Worm (Caenorhabditis elegans) whole organism, early embryonic: Measurements from ENCODE around the gene fshr-1.

Experiments
- B0310.2 ChIP-seq: sonication (generic microtip); optimal IDR thresholded peaks from 2 replicates; lab custom pipeline; 2016; ENCODE audit warnings: mild to moderate bottlenecking, missing genetic modification characterization, missing compliant biosample characterization
- F13C5.2 ChIP-seq: sonication (generic microtip); optimal IDR thresholded peaks from 2 replicates; lab custom pipeline; 2017; ENCODE audit warnings: mild to moderate bottlenecking, missing genetic modification characterization, inconsistent platforms, missing compliant biosample characterization
- aly-1 ChIP-seq: sonication (generic microtip); optimal IDR thresholded peaks from 2 replicates; lab custom pipeline; 2016; ENCODE audit warnings: missing genetic modification characterization, missing compliant biosample characterization
- ama-1 ChIP-seq: fragments of 150-350 bp; optimal IDR thresholded peaks from 2 replicates; lab custom pipeline; 2014
- ceh-13 ChIP-seq: fragments of 200-800 bp; sonication (Bioruptor generic); optimal IDR thresholded peaks from 2 replicates; lab custom pipeline; 2018; ENCODE audit warnings: mild to moderate bottlenecking, missing genetic modification characterization, missing compliant biosample characterization
- ceh-36 ChIP-seq: sonication (generic microtip); optimal IDR thresholded peaks from 2 replicates; lab custom pipeline; 2016; ENCODE audit warnings: missing genetic modification characterization, inconsistent platforms, missing compliant biosample characterization
- ets-7 ChIP-seq: sonication (generic microtip); optimal IDR thresholded peaks from 2 replicates; lab custom pipeline; 2016; ENCODE audit warnings: missing genotype, missing genetic modification characterization, missing compliant biosample characterization
- flt-1 ChIP-seq: fragments of 200-800 bp; sonication (Bioruptor generic); IDR thresholded peaks from 2 replicates; pipeline ENCODE4 v1.3.6; 2022; ENCODE audit warnings: missing genetic modification characterization, missing compliant biosample characterization
- hmbx-1 ChIP-seq: sonication (generic microtip); optimal IDR thresholded peaks from 2 replicates; lab custom pipeline; 2016; ENCODE audit warnings: mild to moderate bottlenecking, missing genetic modification characterization, missing compliant biosample characterization
- hmg-4 ChIP-seq: fragments of 200-800 bp; sonication (Bioruptor generic); optimal IDR thresholded peaks from 2 replicates; lab custom pipeline; 2018; ENCODE audit warnings: mild to moderate bottlenecking, missing genetic modification characterization, missing compliant biosample characterization
- hnd-1 ChIP-seq: sonication (generic microtip); optimal IDR thresholded peaks from 2 replicates; lab custom pipeline; 2016; ENCODE audit warnings: missing genetic modification characterization, missing compliant biosample characterization
- pes-1 ChIP-seq: fragments of 200-800 bp; sonication (Bioruptor generic); IDR thresholded peaks from 2 replicates; pipeline ENCODE4 v1.3.6; 2022; ENCODE audit warnings: missing genetic modification reagents, missing genetic modification characterization, missing compliant biosample characterization
- scrt-1 ChIP-seq: fragments of 200-800 bp; sonication (Bioruptor generic); IDR thresholded peaks from 2 replicates; pipeline ENCODE4 v1.3.6; 2022; ENCODE audit warnings: missing genetic modification characterization, missing compliant biosample characterization
- sea-1 ChIP-seq: fragments of 200-800 bp; sonication (Bioruptor generic); conservative IDR thresholded peaks from 2 replicates; pipeline ENCODE4 v1.3.6; 2022; ENCODE audit warnings: missing genetic modification characterization, missing compliant biosample characterization
- tbx-11 ChIP-seq: fragments of 200-800 bp; sonication (Bioruptor generic); IDR thresholded peaks from 2 replicates; pipeline ENCODE4 v1.3.6; 2022; ENCODE audit warnings: missing genetic modification characterization, missing compliant biosample characterization
- tbx-37 ChIP-seq: fragments of 200-800 bp; sonication (Bioruptor generic); conservative IDR thresholded peaks from 2 replicates; pipeline ENCODE4 v1.3.6; 2022; ENCODE audit warnings: missing genetic modification reagents, missing genetic modification characterization, missing compliant biosample characterization
- tra-4 ChIP-seq: sonication (generic microtip); optimal IDR thresholded peaks from 2 replicates; lab custom pipeline; 2017; ENCODE audit warnings: missing genetic modification characterization, missing compliant biosample characterization

The fshr-1 gene

DNA sequence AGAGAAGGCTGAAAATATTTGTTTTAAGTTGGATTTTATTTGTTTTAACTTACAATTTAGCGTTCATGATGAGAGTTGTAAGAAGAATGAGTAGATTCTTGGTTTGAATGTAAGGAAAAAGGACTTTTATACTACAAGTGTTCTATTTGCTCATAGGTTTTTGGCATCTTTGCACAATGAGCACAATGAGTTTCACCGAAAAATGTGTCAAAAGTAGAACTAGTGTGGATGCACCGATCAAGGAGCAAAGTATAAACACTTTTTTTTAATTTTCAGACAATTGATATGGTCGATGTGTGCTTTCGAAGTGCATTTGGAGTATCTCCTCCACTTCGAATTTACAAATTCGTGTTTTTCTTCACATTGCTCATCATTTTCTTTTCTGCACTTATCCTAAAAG lies 16.5 kb downstream of the fshr-1 start, which contains the start of gene fipr-11:
Gene fipr-11 (minus strand): TSS at position 101 of the 400 bp plus-strand sequence.
- TF ChIP-seq sea-1 (GFP tag; lab: Robert Waterston, UW) (no peak), hmg-4 (GFP tag; lab: Kevin White, UChicago) (no peak)

DNA sequence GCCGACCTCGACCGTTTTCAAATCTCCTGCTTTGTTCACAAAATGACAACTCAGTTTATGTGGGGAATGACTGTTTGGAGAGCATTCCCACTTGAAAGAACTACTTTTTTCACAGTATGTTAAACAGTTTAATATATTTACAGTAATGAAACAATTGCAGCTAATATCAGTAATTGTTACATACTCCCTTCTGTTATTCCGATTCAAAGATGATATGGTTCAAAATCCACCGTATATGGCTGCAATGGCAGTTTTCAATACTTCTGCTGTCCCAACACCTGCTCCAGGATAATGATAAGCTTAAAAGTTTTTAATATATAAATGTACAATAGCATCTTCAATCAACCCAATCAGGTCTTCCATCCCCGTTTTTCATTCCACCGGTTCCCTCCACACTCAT lies 17.6 kb downstream of the fshr-1 start:
- no peak for TF ChIP-seq hnd-1 (tag; lab: Kevin White, UChicago)
- no peak for TF ChIP-seq tbx-11 (GFP tag; lab: Robert Waterston, UW)
- TF ChIP-seq flt-1 (GFP tag; lab: Robert Waterston, UW), result no peak
- TF ChIP-seq ceh-13 (GFP tag; lab: Kevin White, UChicago), result no peak
- TF ChIP-seq ceh-36 (tag; lab: Kevin White, UChicago), result no peak
- TF ChIP-seq pes-1, result no peak
- no peak for TF ChIP-seq B0310.2 (tag; lab: Kevin White, UChicago)
- TF ChIP-seq ama-1 (lab: Kevin White, UChicago), result no peak
- no peak for TF ChIP-seq F13C5.2 (tag; lab: Kevin White, UChicago)
- TF ChIP-seq sea-1 (GFP tag; lab: Robert Waterston, UW), result no peak
- no peak for TF ChIP-seq aly-1 (tag; lab: Kevin White, UChicago)
- no peak for TF ChIP-seq tra-4
- no peak for TF ChIP-seq scrt-1
- no peak for TF ChIP-seq tbx-37 (GFP tag; lab: Robert Waterston, UW)
- no peak for TF ChIP-seq hmg-4 (GFP tag; lab: Kevin White, UChicago)
- no peak for TF ChIP-seq hmbx-1 (tag; lab: Kevin White, UChicago)

DNA sequence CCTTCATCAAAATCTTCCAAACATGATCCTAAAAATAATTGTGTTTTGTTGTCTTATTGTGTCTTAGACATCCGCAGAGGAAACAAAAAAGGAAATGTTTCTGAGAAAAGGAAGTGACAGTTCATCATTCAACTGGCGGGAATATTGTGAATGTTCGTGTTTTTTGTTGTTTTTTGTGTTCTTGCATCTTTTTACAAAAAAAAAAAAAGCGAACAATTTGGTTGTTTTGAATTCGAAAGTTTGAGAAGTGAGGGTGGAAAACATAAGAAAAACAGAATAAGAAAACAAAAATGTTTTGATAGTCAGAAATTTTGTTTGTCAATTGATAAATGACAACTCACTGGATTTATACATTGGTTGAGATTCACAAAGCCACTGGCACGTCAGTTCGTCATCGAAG lies 20.0 kb downstream of the fshr-1 start:
- TF ChIP-seq hmg-4 (GFP tag; lab: Kevin White, UChicago), result no peak
- TF ChIP-seq ceh-13 (GFP tag; lab: Kevin White, UChicago), result no peak
- no peak for TF ChIP-seq hnd-1 (tag; lab: Kevin White, UChicago)
- no peak for TF ChIP-seq ceh-36 (tag; lab: Kevin White, UChicago)
- TF ChIP-seq tbx-11 (GFP tag; lab: Robert Waterston, UW), result no peak
- no peak for TF ChIP-seq sea-1 (GFP tag; lab: Robert Waterston, UW)
- TF ChIP-seq scrt-1, result no peak
- no peak for TF ChIP-seq B0310.2 (tag; lab: Kevin White, UChicago)
- TF ChIP-seq flt-1 (GFP tag; lab: Robert Waterston, UW), result no peak
- TF ChIP-seq aly-1 (tag; lab: Kevin White, UChicago), result no peak
- no peak for TF ChIP-seq tbx-37 (GFP tag; lab: Robert Waterston, UW)
- TF ChIP-seq ets-7 (tag; lab: Kevin White, UChicago), result no peak
- no peak for TF ChIP-seq ama-1 (lab: Kevin White, UChicago)
- no peak for TF ChIP-seq hmbx-1 (tag; lab: Kevin White, UChicago)

DNA sequence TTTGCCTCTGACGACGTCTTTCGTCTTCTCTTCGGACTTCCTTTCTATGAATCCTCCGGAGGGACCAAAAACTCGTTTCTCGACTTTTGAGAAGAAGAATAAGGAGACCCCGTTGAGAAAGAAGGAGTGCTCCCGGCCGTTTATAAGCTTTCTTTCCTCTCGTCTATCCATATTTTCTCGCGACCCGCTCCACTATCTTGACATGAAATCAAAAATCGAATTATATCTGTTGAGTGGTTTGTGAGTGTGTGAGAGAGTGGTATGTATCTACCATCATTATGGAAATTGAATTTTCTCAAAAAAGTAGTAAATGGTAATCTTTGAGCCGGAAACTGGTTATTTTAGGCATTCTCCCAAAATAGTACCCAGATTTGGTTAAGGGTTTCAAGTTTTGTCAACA lies 21.5 kb downstream of the fshr-1 start:
- TF ChIP-seq ceh-36 (tag; lab: Kevin White, UChicago), result no peak
- no peak for TF ChIP-seq pes-1
- no peak for TF ChIP-seq F13C5.2 (tag; lab: Kevin White, UChicago)
- no peak for TF ChIP-seq hmg-4 (GFP tag; lab: Kevin White, UChicago)
- no peak for TF ChIP-seq scrt-1
- TF ChIP-seq B0310.2 (tag; lab: Kevin White, UChicago), result no peak
- TF ChIP-seq aly-1 (tag; lab: Kevin White, UChicago), result no peak
- TF ChIP-seq ama-1 (lab: Kevin White, UChicago), result no peak
- no peak for TF ChIP-seq hnd-1 (tag; lab: Kevin White, UChicago)
- no peak for TF ChIP-seq flt-1 (GFP tag; lab: Robert Waterston, UW)
- TF ChIP-seq hmbx-1 (tag; lab: Kevin White, UChicago), result no peak
- TF ChIP-seq ceh-13 (GFP tag; lab: Kevin White, UChicago), result no peak
- no peak for TF ChIP-seq tbx-37 (GFP tag; lab: Robert Waterston, UW)
- no peak for TF ChIP-seq tra-4
- no peak for TF ChIP-seq ets-7 (tag; lab: Kevin White, UChicago)
- no peak for TF ChIP-seq tbx-11 (GFP tag; lab: Robert Waterston, UW)

DNA sequence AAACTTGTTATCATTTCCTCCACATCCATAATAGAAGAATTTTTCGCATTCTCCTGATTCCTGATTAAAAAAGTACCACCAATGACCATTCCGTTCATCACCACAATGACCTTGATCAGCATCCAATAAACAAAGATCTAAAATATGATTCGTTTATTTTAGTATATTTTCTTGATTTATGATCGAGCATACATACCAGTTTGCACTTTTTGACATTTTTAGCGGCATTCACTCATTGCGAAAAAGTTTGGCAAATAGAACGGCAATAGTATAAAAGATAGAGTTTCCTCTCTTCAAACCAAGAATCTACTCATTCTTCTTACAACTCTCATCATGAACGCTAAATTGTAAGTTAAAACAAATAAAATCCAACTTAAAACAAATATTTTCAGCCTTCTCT lies 24.2 kb downstream of the fshr-1 start, which contains the start of gene fipr-10:
Gene fipr-10 (plus strand): TSS at position 301 of the 400 bp plus-strand sequence.
- no peak for TF ChIP-seq B0310.2 (tag; lab: Kevin White, UChicago)

DNA sequence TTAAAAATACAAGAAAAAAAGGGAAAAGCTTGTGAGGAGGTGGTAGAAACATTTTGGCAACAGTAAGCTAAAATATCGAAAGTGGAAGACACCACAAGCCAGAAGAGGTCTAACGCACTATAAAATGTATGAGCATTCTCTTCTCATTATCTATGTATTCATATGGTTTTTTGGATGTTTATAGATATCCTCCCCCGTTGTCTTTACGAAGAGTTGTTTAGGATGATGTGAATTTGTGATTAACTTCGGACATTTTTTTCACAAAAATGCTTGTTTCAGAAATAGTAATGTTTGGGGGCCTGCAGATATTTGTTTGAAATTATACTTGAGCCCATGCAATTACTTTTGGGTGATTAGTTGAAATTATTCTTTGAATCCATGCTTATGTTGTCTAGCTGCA lies 25.4 kb downstream of the fshr-1 start, which contains the start of gene mec-9:
Gene mec-9 (minus strand): TSS at position 101 of the 400 bp plus-strand sequence.
- TF ChIP-seq pes-1 (no peak), ceh-36 (tag; lab: Kevin White, UChicago) (no peak), tra-4 (no peak), F13C5.2 (tag; lab: Kevin White, UChicago) (no peak), flt-1 (GFP tag; lab: Robert Waterston, UW) (no peak), tbx-11 (GFP tag; lab: Robert Waterston, UW) (no peak), ama-1 (lab: Kevin White, UChicago) (no peak), ceh-13 (GFP tag; lab: Kevin White, UChicago) (no peak), ets-7 (tag; lab: Kevin White, UChicago) (no peak), hmg-4 (GFP tag; lab: Kevin White, UChicago) (no peak), hmbx-1 (tag; lab: Kevin White, UChicago) (no peak), hnd-1 (tag; lab: Kevin White, UChicago) (no peak), scrt-1 (no peak), B0310.2 (tag; lab: Kevin White, UChicago) (no peak)

DNA sequence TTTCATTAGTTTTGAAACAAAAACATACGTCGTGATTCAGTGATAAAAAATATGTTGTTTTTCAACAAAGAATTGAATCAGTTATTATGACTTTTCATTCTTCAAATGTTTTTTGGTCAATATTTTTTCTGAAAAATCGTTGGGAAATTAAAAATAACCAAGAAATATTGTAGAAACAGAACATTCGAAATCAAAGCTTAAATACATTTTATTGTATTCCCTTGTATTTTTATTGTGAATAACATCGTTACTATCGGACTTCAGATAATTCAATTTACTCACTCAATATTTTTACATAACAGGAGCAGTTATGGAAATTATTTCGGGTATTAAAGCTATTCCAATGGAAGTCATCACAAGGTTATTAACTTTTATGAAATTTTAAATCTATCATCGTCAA lies 27.0 kb downstream of the fshr-1 start, which contains the start of gene C50H2.4:
Gene C50H2.4 (plus strand): TSS at position 301 of the 400 bp plus-strand sequence.
- TF ChIP-seq ceh-13 (GFP tag; lab: Kevin White, UChicago), result no peak
- no peak for TF ChIP-seq ama-1 (lab: Kevin White, UChicago)
- TF ChIP-seq pes-1, result no peak
- TF ChIP-seq flt-1 (GFP tag; lab: Robert Waterston, UW), result no peak
- TF ChIP-seq scrt-1, result no peak
- no peak for TF ChIP-seq tbx-37 (GFP tag; lab: Robert Waterston, UW)
- no peak for TF ChIP-seq B0310.2 (tag; lab: Kevin White, UChicago)
- no peak for TF ChIP-seq F13C5.2 (tag; lab: Kevin White, UChicago)
- TF ChIP-seq sea-1 (GFP tag; lab: Robert Waterston, UW), result no peak
- TF ChIP-seq tbx-11 (GFP tag; lab: Robert Waterston, UW), result no peak
- no peak for TF ChIP-seq hmbx-1 (tag; lab: Kevin White, UChicago)
